Fruit fly (Drosophila melanogaster) whole organism, pupa: Measurements from ENCODE around the gene CG14442.

ENCODE experiments used
- CG17806 ChIP-seq: fragments of 200-800 bp; sonication (Bioruptor generic); optimal IDR thresholded peaks from 2 replicates; lab custom pipeline; 2018; ENCODE audit warnings: missing biosample characterization, mild to moderate bottlenecking, missing genetic modification characterization, moderate library complexity
- CG32121 ChIP-seq: fragments of 200-800 bp; sonication (Bioruptor generic); IDR thresholded peaks from 2 replicates; pipeline ENCODE4 v1.3.6; 2022; ENCODE audit warnings: missing biosample characterization, missing genetic modification characterization
- CG8159 ChIP-seq: fragments of 200-800 bp; sonication (Bioruptor generic); optimal IDR thresholded peaks from 3 replicates; lab custom pipeline; 2018; ENCODE audit warnings: missing biosample characterization, mild to moderate bottlenecking, missing genetic modification characterization, moderate library complexity
- CG8301 ChIP-seq: fragments of 200-800 bp; sonication (Bioruptor generic); optimal IDR thresholded peaks from 2 replicates; lab custom pipeline; 2018; ENCODE audit warnings: missing biosample characterization, mild to moderate bottlenecking, missing genetic modification characterization
- CG9948 ChIP-seq: fragments of 200-800 bp; sonication (Bioruptor generic); optimal IDR thresholded peaks from 2 replicates; lab custom pipeline; 2018; ENCODE audit warnings: missing biosample characterization, mild to moderate bottlenecking, missing genetic modification characterization, moderate library complexity
- D1 ChIP-seq: fragments of 200-800 bp; sonication (Bioruptor generic); optimal IDR thresholded peaks from 2 replicates; lab custom pipeline; 2018; ENCODE audit warnings: missing biosample characterization, mild to moderate bottlenecking, missing genetic modification characterization, moderate library complexity
- EcR ChIP-seq: fragments of 200-800 bp; sonication (Bioruptor generic); optimal IDR thresholded peaks from 3 replicates; lab custom pipeline; 2019; ENCODE audit warnings: missing biosample characterization, missing genetic modification characterization, mild to moderate bottlenecking, moderate library complexity, missing genetic modification reagents
- Pif1A ChIP-seq: fragments of 200-800 bp; sonication (Bioruptor generic); optimal IDR thresholded peaks from 3 replicates; lab custom pipeline; 2016; ENCODE audit warnings: missing biosample characterization, missing genetic modification characterization
- Pif1B ChIP-seq: fragments of 200-800 bp; sonication (Bioruptor generic); optimal IDR thresholded peaks from 3 replicates; lab custom pipeline; 2016; ENCODE audit warnings: missing biosample characterization, missing genetic modification characterization
- Snoo ChIP-seq: fragments of 200-800 bp; sonication (Bioruptor generic); optimal IDR thresholded peaks from 3 replicates; lab custom pipeline; 2017; ENCODE audit warnings: missing biosample characterization, mild to moderate bottlenecking, missing genetic modification characterization, inconsistent platforms
- fd96Ca ChIP-seq: fragments of 200-800 bp; sonication (Bioruptor generic); IDR thresholded peaks from 3 replicates; pipeline ENCODE4 v1.3.6; 2022; ENCODE audit warnings: missing biosample characterization, missing genetic modification characterization
- gl ChIP-seq: fragments of 200-800 bp; sonication (Bioruptor generic); optimal IDR thresholded peaks from 2 replicates; lab custom pipeline; 2018; ENCODE audit warnings: missing biosample characterization, mild to moderate bottlenecking, missing genetic modification characterization
- rn ChIP-seq: fragments of 200-800 bp; sonication (Bioruptor generic); IDR thresholded peaks from 2 replicates; pipeline ENCODE4 v1.3.6; 2022; ENCODE audit warnings: missing biosample characterization, missing genetic modification characterization

dm6 chrX:6703237-6703636, 8.4 kb upstream of the CG14442 start:
- TF ChIP-seq CG8301 (tag; lab: Kevin White, UChicago) (peak; percentile 15), EcR (GFP tag; lab: Kevin White, UChicago) (no peak), Snoo (tag; lab: Kevin White, UChicago) (no peak), rn (GFP tag; lab: Robert Waterston, UW) (no peak), D1 (no peak), CG17806 (tag; lab: Kevin White, UChicago) (peak; percentile 6), fd96Ca (no peak), CG9948 (tag; lab: Kevin White, UChicago) (peak; percentile 22), Pif1A (GFP tag; lab: Kevin White, UChicago) (no peak), CG8159 (tag; lab: Kevin White, UChicago) (peak; percentile 39), gl (tag; lab: Kevin White, UChicago) (no peak), CG32121 (no peak), Pif1B (GFP tag; lab: Kevin White, UChicago) (no peak)
